Fruit fly (Drosophila melanogaster): ENCODE data around the gene CG33795.

DNA sequence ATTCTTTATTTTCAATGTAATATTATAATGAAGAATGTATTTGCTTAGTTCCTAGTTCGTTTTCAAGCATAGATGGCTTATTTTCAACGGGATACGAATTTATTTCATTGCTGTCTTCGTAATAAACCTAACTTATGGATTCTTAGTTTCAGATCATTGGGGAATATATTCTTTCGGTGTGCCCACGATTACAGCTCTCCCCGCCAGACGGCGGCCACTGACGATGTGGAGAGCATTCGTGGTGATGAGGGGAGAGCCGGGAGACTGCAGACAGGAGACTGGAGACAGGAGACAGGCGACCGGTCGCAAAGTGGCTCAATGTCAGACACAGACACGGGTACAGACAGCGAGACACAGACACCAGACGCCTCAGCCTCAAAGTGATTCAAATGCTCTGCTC lies 6.1 kb upstream of the CG33795 start:
- TF ChIP-seq Dll (optimal IDR thresholded peaks at IDR 0.05) = no peak
- no peak for TF ChIP-seq pan (optimal IDR thresholded peaks at IDR 0.05)
- TF ChIP-seq usp (GFP tag; optimal IDR thresholded peaks at IDR 0.05) = no peak
- TF ChIP-seq psq (optimal IDR thresholded peaks at IDR 0.05) = no peak
- no peak for TF ChIP-seq CG8478 (optimal IDR thresholded peaks at IDR 0.05)
- TF ChIP-seq EcR (GFP tag; optimal IDR thresholded peaks at IDR 0.05) = no peak

Data from whole organism.